Fruit fly (Drosophila melanogaster): ENCODE results near the gene Ugt307A1.

Gene Ugt307A1

dm6 chr2L:7071862-7072261 lies 4.1 kb downstream of the Ugt307A1 start:
- TF ChIP-seq ovo (GFP tag; optimal IDR thresholded peaks at IDR 0.05) (no peak), Crg-1 (GFP tag; optimal IDR thresholded peaks at IDR 0.05) (no peak), CG5204 (GFP tag; optimal IDR thresholded peaks at IDR 0.05) (no peak), cnc (optimal IDR thresholded peaks at IDR 0.05) (no peak), Mnt (GFP tag; optimal IDR thresholded peaks at IDR 0.05) (no peak), toe (GFP tag; optimal IDR thresholded peaks at IDR 0.05) (no peak), CG14711 (tag; optimal IDR thresholded peaks at IDR 0.05) (no peak), kay (GFP tag; ENCODE audit: borderline replicate concordance) (no peak), bab1 (GFP tag; optimal IDR thresholded peaks at IDR 0.05) (no peak), tj (GFP tag; optimal IDR thresholded peaks at IDR 0.05) (no peak), cic (GFP tag; optimal IDR thresholded peaks at IDR 0.05) (no peak), CG11617 (GFP tag; optimal IDR thresholded peaks at IDR 0.05) (no peak), CG12768 (GFP tag; optimal IDR thresholded peaks at IDR 0.05) (no peak), Clk (GFP tag; optimal IDR thresholded peaks at IDR 0.05) (no peak), CG33017 (tag; optimal IDR thresholded peaks at IDR 0.05) (no peak), CG7045 (GFP tag; optimal IDR thresholded peaks at IDR 0.05) (no peak), CG1620 (GFP tag; optimal IDR thresholded peaks at IDR 0.05) (no peak), Hr96 (GFP tag; optimal IDR thresholded peaks at IDR 0.05) (no peak), CG7101 (tag; optimal IDR thresholded peaks at IDR 0.05) (no peak), pad (GFP tag; optimal IDR thresholded peaks at IDR 0.05) (no peak)

dm6 chr2L:7073011-7073410 lies 5.2 kb downstream of the Ugt307A1 start:
- no peak for TF ChIP-seq ovo (GFP tag; optimal IDR thresholded peaks at IDR 0.05)
- TF ChIP-seq toe (GFP tag; optimal IDR thresholded peaks at IDR 0.05): no peak
- no peak for TF ChIP-seq pad (GFP tag; optimal IDR thresholded peaks at IDR 0.05)

- no peak for TF ChIP-seq CG1620 (GFP tag; optimal IDR thresholded peaks at IDR 0.05)
- TF ChIP-seq Hr96 (GFP tag; optimal IDR thresholded peaks at IDR 0.05): no peak
- TF ChIP-seq CG5204 (GFP tag; optimal IDR thresholded peaks at IDR 0.05): no peak
- no peak for TF ChIP-seq CG11617 (GFP tag; optimal IDR thresholded peaks at IDR 0.05)
- TF ChIP-seq Mnt (GFP tag; optimal IDR thresholded peaks at IDR 0.05): no peak
- no peak for TF ChIP-seq CG7045 (GFP tag; optimal IDR thresholded peaks at IDR 0.05)
- no peak for TF ChIP-seq CG7101 (tag; optimal IDR thresholded peaks at IDR 0.05)
- no peak for TF ChIP-seq kay (GFP tag; ENCODE audit: borderline replicate concordance)
- no peak for TF ChIP-seq cnc (optimal IDR thresholded peaks at IDR 0.05)
- no peak for TF ChIP-seq tj (GFP tag; optimal IDR thresholded peaks at IDR 0.05)
- TF ChIP-seq Clk (GFP tag; optimal IDR thresholded peaks at IDR 0.05): no peak
- TF ChIP-seq bab1 (GFP tag; optimal IDR thresholded peaks at IDR 0.05): no peak
- no peak for TF ChIP-seq ovo (GFP tag; optimal IDR thresholded peaks at IDR 0.05)
- TF ChIP-seq pad (GFP tag; optimal IDR thresholded peaks at IDR 0.05): no peak
- TF ChIP-seq CG14711 (tag; optimal IDR thresholded peaks at IDR 0.05): no peak
- no peak for TF ChIP-seq CG33017 (tag; optimal IDR thresholded peaks at IDR 0.05)
Measured at dm6 chr2L:7076055-7076700, 8.4 kb downstream of the Ugt307A1 start.

DNA sequence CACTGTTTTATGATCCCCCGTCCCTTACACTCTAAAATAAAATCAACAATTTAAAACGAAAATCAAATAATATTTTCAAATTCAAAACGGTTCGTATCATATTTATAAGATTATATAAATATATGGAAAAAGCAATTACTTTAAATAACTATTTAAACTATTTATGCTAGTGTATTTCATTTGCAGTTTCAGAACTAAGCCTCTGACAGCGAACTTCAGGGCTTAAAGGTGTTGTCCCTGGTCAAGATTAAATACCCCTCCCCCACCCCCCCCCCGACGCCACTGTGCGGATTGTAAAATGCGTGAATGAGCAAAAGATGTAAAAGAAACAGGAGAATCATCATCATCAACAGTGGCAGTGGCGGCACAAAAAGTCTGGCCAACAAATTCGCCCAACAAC lies 9.0 kb downstream of the Ugt307A1 start:
- no peak for TF ChIP-seq CG7101 (tag; optimal IDR thresholded peaks at IDR 0.05)
- no peak for TF ChIP-seq Mnt (GFP tag; optimal IDR thresholded peaks at IDR 0.05)
- no peak for TF ChIP-seq bab1 (GFP tag; optimal IDR thresholded peaks at IDR 0.05)
- TF ChIP-seq tj (GFP tag; optimal IDR thresholded peaks at IDR 0.05): no peak
- TF ChIP-seq pad (GFP tag; optimal IDR thresholded peaks at IDR 0.05): no peak
- TF ChIP-seq CG14711 (tag; optimal IDR thresholded peaks at IDR 0.05): no peak
- TF ChIP-seq CG1620 (GFP tag; optimal IDR thresholded peaks at IDR 0.05): no peak
- TF ChIP-seq CG11617 (GFP tag; optimal IDR thresholded peaks at IDR 0.05): no peak
- TF ChIP-seq cnc (optimal IDR thresholded peaks at IDR 0.05): no peak
- TF ChIP-seq kay (GFP tag; ENCODE audit: borderline replicate concordance): no peak
- no peak for TF ChIP-seq cic (GFP tag; optimal IDR thresholded peaks at IDR 0.05)
- TF ChIP-seq ovo (GFP tag; optimal IDR thresholded peaks at IDR 0.05): no peak
- no peak for TF ChIP-seq Clk (GFP tag; optimal IDR thresholded peaks at IDR 0.05)
- no peak for TF ChIP-seq CG5204 (GFP tag; optimal IDR thresholded peaks at IDR 0.05)
- TF ChIP-seq CG7045 (GFP tag; optimal IDR thresholded peaks at IDR 0.05): no peak
- no peak for TF ChIP-seq Hr96 (GFP tag; optimal IDR thresholded peaks at IDR 0.05)
- TF ChIP-seq CG12768 (GFP tag; optimal IDR thresholded peaks at IDR 0.05): no peak

DNA sequence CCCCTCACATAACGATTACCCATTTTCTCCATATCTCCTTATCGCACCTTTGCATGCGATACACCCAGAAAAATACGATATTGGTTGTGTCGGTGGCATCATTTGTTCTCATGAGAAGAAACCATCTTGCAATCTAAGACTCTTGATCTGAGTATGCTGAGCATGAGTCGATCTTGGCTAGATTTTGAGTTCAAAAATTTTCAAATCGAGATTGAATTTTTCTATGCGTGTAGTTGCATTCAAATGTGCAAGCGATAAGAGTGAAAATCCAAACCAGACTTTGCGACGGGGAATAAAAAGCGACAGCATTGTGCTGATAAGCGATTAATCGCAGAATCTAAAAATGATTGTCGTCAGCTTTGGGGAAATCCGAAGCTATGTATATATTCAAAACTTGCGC lies 13.5 kb downstream of the Ugt307A1 start:
- no peak for TF ChIP-seq CG1620 (GFP tag; optimal IDR thresholded peaks at IDR 0.05)
- no peak for TF ChIP-seq CG14711 (tag; optimal IDR thresholded peaks at IDR 0.05)
- no peak for TF ChIP-seq CG12768 (GFP tag; optimal IDR thresholded peaks at IDR 0.05)
- TF ChIP-seq Clk (GFP tag; optimal IDR thresholded peaks at IDR 0.05): no peak
- no peak for TF ChIP-seq bab1 (GFP tag; optimal IDR thresholded peaks at IDR 0.05)
- TF ChIP-seq CG33017 (tag; optimal IDR thresholded peaks at IDR 0.05): no peak
- TF ChIP-seq ovo (GFP tag; optimal IDR thresholded peaks at IDR 0.05): no peak
- TF ChIP-seq Crg-1 (GFP tag; optimal IDR thresholded peaks at IDR 0.05): no peak
- TF ChIP-seq toe (GFP tag; optimal IDR thresholded peaks at IDR 0.05): no peak
- TF ChIP-seq CG7101 (tag; optimal IDR thresholded peaks at IDR 0.05): no peak
- TF ChIP-seq CG7045 (GFP tag; optimal IDR thresholded peaks at IDR 0.05): no peak
- TF ChIP-seq pad (GFP tag; optimal IDR thresholded peaks at IDR 0.05): no peak
- no peak for TF ChIP-seq CG11617 (GFP tag; optimal IDR thresholded peaks at IDR 0.05)
- no peak for TF ChIP-seq cnc (optimal IDR thresholded peaks at IDR 0.05)
- TF ChIP-seq Hr96 (GFP tag; optimal IDR thresholded peaks at IDR 0.05): no peak
- no peak for TF ChIP-seq Mnt (GFP tag; optimal IDR thresholded peaks at IDR 0.05)
- TF ChIP-seq tj (GFP tag; optimal IDR thresholded peaks at IDR 0.05): no peak
- TF ChIP-seq kay (GFP tag; ENCODE audit: borderline replicate concordance): no peak
- no peak for TF ChIP-seq CG5204 (GFP tag; optimal IDR thresholded peaks at IDR 0.05)
- no peak for TF ChIP-seq cic (GFP tag; optimal IDR thresholded peaks at IDR 0.05)

DNA sequence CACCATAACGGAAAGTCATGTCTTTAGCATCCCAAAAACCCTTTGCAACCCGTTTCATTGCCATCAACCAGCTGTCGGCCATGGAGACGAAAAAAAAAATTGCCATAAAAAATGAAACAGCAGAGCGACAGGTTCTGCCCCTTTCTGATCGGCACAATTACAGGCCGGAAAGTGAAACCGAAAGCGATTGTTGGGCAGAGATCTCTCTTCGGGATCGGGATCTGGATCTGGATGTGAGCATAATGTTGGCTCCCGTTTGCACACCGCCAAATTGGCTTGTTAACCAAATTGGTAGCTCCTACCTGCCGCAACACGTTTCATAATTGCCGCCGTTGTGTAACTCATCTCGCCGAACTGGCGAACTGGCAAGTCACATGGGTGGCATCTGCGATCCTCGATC lies 14.4 kb downstream of the Ugt307A1 start:
- no peak for TF ChIP-seq cnc (optimal IDR thresholded peaks at IDR 0.05)
- no peak for TF ChIP-seq cic (GFP tag; optimal IDR thresholded peaks at IDR 0.05)
- TF ChIP-seq Crg-1 (GFP tag; optimal IDR thresholded peaks at IDR 0.05): no peak
- TF ChIP-seq kay (GFP tag; ENCODE audit: borderline replicate concordance): no peak
- TF ChIP-seq CG1620 (GFP tag; optimal IDR thresholded peaks at IDR 0.05): no peak
- no peak for TF ChIP-seq CG33017 (tag; optimal IDR thresholded peaks at IDR 0.05)
- no peak for TF ChIP-seq Mnt (GFP tag; optimal IDR thresholded peaks at IDR 0.05)
- TF ChIP-seq toe (GFP tag; optimal IDR thresholded peaks at IDR 0.05): no peak
- TF ChIP-seq ovo (GFP tag; optimal IDR thresholded peaks at IDR 0.05): no peak
- no peak for TF ChIP-seq Hr96 (GFP tag; optimal IDR thresholded peaks at IDR 0.05)
- no peak for TF ChIP-seq CG5204 (GFP tag; optimal IDR thresholded peaks at IDR 0.05)
- no peak for TF ChIP-seq pad (GFP tag; optimal IDR thresholded peaks at IDR 0.05)
- no peak for TF ChIP-seq CG11617 (GFP tag; optimal IDR thresholded peaks at IDR 0.05)
- no peak for TF ChIP-seq Clk (GFP tag; optimal IDR thresholded peaks at IDR 0.05)
- no peak for TF ChIP-seq CG12768 (GFP tag; optimal IDR thresholded peaks at IDR 0.05)
- TF ChIP-seq CG7045 (GFP tag; optimal IDR thresholded peaks at IDR 0.05): no peak
- TF ChIP-seq CG7101 (tag; optimal IDR thresholded peaks at IDR 0.05): no peak
- TF ChIP-seq tj (GFP tag; optimal IDR thresholded peaks at IDR 0.05): no peak
